Fruit fly (Drosophila melanogaster) whole organism, embryonic: ENCODE measurements around the gene CG8176.

ENCODE experiments used
- Hr39 ChIP-seq: fragments of >200 bp; optimal IDR thresholded peaks from 2 replicates; lab custom pipeline; 2017
- Max ChIP-seq: fragments of 200-800 bp; sonication (Bioruptor generic); optimal IDR thresholded peaks from 2 replicates; lab custom pipeline; 2016; ENCODE audit warnings: missing biosample characterization, mild to moderate bottlenecking, missing genetic modification characterization
- gsb-n ChIP-seq: fragments of 200-800 bp; sonication (Bioruptor generic); optimal IDR thresholded peaks from 3 replicates; lab custom pipeline; 2018; ENCODE audit warnings: missing biosample characterization, mild to moderate bottlenecking, missing genetic modification characterization
- sc ChIP-seq, 3 experiments: fragments of >200 bp in 2 of 3; fragments of 200-800 bp in 1 of 3; sonication (Bioruptor generic) in 1 of 3; optimal IDR thresholded peaks; 2 replicates in 2 of 3; 3 replicates in 1 of 3; lab custom pipeline; 2017; ENCODE audit warnings: mild to moderate bottlenecking in 1 of 3, missing biosample characterization in 1 of 3, missing genetic modification characterization in 1 of 3, missing genetic modification reagents in 1 of 3
- sr ChIP-seq: fragments of 200-800 bp; sonication (Bioruptor generic); IDR thresholded peaks from 3 replicates; pipeline ENCODE4 v1.3.6; 2022; ENCODE audit warnings: missing biosample characterization, missing genetic modification characterization

DNA sequence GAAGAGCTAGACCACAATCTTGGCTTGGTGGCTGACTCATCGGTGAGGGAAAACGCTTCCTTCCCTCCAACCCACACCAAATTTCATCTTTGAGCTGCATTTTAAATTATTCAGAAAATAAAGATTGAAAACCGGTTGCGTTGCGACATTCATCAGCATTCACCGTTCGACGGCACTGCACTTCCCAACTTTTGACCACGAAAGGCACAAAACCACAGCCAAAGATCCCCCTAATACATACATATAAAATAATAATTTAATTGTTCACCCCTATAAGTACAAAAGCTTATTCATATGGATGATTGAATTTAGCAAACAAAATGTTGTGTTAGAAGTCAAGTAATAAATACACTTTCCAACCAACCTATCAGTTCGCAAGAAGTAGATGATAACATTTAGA lies 16.6 kb upstream of the CG8176 start:
- no peak for TF ChIP-seq Max (GFP tag; lab: Kevin White, UChicago)
- no peak for TF ChIP-seq Hr39
- no peak for TF ChIP-seq gsb-n (tag; lab: Kevin White, UChicago)
- no peak for TF ChIP-seq sr (GFP tag; lab: Robert Waterston, UW)
- no peak for TF ChIP-seq sc (optimal IDR thresholded peaks at IDR 0.05; lab: Kevin White, UChicago)
- no peak for TF ChIP-seq sc (GFP tag; optimal IDR thresholded peaks at IDR 0.05; lab: Kevin White, UChicago)
